Worm (Caenorhabditis elegans): ENCODE results near the gene clk-1.

DNA sequence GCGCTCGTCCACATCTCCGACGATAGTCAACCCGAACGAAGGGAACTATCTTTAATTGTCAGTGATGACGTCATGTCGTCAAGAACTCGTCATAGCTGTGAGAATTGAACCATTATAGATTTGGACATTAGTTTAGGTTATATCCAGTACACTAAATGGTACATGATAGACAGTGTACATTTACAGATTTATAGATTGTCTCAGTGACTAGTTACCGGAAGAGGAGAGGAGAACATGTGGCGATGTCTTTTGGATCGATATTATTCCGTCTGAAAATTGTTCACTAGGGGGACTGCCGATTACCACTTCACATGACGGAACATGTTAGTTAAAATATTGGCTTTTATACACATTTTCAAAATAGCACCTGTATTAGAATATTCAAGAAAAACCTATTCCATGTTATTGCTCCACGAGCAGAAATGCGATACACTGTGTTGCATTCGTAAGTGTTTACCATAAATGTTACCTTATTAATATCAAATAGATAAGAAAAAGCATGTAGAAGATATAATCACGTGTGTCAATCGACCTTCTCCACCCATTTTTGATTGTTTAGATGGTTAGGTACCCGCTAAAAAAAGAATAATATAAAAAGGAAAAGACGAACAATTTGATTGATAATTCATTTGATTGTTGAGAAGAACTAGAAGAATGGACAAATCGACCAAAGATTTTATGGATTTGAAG is 10.3 kb upstream of the clk-1 start, which contains the start of gene ZC395.5:
- TF ChIP-seq tbx-2 (tag; optimal IDR thresholded peaks at IDR 0.05) = no peak
- no peak for TF ChIP-seq mep-1 (tag; optimal IDR thresholded peaks at IDR 0.05)
- TF ChIP-seq pax-3 (tag; optimal IDR thresholded peaks at IDR 0.05) = no peak
- TF ChIP-seq dpl-1 (GFP tag; optimal IDR thresholded peaks at IDR 0.05) = no peak
- no peak for TF ChIP-seq snpc-4 (tag; optimal IDR thresholded peaks at IDR 0.05)
- TF ChIP-seq unc-62 (GFP tag; optimal IDR thresholded peaks at IDR 0.05) = no peak
- TF ChIP-seq nhr-12 (tag; optimal IDR thresholded peaks at IDR 0.05) = no peak
- no peak for TF ChIP-seq ceh-82 (tag; optimal IDR thresholded peaks at IDR 0.05)
- TF ChIP-seq blmp-1 (tag; optimal IDR thresholded peaks at IDR 0.05) = peak; percentile 16

All from whole organism, L1 larva.